Worm (Caenorhabditis elegans) whole organism, young adult: ENCODE measurements around the gene R09H10.5.

Source experiments
- B0261.1 ChIP-seq: sonication (generic microtip); optimal IDR thresholded peaks from 2 replicates; lab custom pipeline; 2016; ENCODE audit warnings: mild to moderate bottlenecking, missing genetic modification characterization, moderate library complexity, missing compliant biosample characterization
- dpl-1 ChIP-seq: fragments of 150-350 bp; optimal IDR thresholded peaks from 2 replicates; lab custom pipeline; 2014; ENCODE audit warnings: missing biosample characterization, missing genetic modification reagents, missing genetic modification characterization
- sdz-38 ChIP-seq: sonication (generic microtip); optimal IDR thresholded peaks from 2 replicates; lab custom pipeline; 2016; ENCODE audit warnings: missing genotype, missing genetic modification characterization, missing compliant biosample characterization
- sea-2 ChIP-seq: fragments of 200-800 bp; sonication (Bioruptor generic); IDR thresholded peaks from 2 replicates; pipeline ENCODE4 v1.3.6; 2022; ENCODE audit warnings: missing genetic modification characterization, missing compliant biosample characterization
- somi-1 ChIP-seq: fragments of 200-800 bp; sonication (Bioruptor generic); optimal IDR thresholded peaks from 2 replicates; lab custom pipeline; 2018; ENCODE audit warnings: mild to moderate bottlenecking, missing genetic modification characterization, missing compliant biosample characterization
- ztf-22 ChIP-seq: fragments of 200-800 bp; sonication (Bioruptor generic); optimal IDR thresholded peaks from 2 replicates; lab custom pipeline; 2018; ENCODE audit warnings: mild to moderate bottlenecking, missing genetic modification characterization, moderate library complexity, missing compliant biosample characterization

- no peak for TF ChIP-seq sdz-38 (tag; lab: Kevin White, UChicago)
- TF ChIP-seq dpl-1 (GFP tag; lab: Kevin White, UChicago), result no peak
- TF ChIP-seq somi-1 (GFP tag; lab: Kevin White, UChicago), result no peak
- TF ChIP-seq B0261.1 (tag; lab: Kevin White, UChicago), result no peak
- no peak for TF ChIP-seq sea-2 (GFP tag; lab: Robert Waterston, UW)
- no peak for TF ChIP-seq ztf-22 (GFP tag; lab: Kevin White, UChicago)
Measured at ce11 chrIV:10620811-10621210, 7.8 kb downstream of the R09H10.5 start, which contains the start of gene R09H10.7.
